Fruit fly (Drosophila melanogaster) whole organism, wandering third instar larva: Measurements from ENCODE around the gene CG32669.

ENCODE experiments used
- Abd-B ChIP-seq: fragments of >200 bp; optimal IDR thresholded peaks from 2 replicates; lab custom pipeline; 2017; ENCODE audit warnings: missing biosample characterization, missing genetic modification characterization
- CG32264 ChIP-seq: fragments of 200-800 bp; sonication (Bioruptor generic); optimal IDR thresholded peaks from 2 replicates; lab custom pipeline; 2016; ENCODE audit warnings: missing biosample characterization, missing genetic modification characterization
- CG9705 ChIP-seq: fragments of 200-800 bp; sonication (Bioruptor generic); optimal IDR thresholded peaks from 2 replicates; lab custom pipeline; 2018; ENCODE audit warnings: missing biosample characterization, mild to moderate bottlenecking, missing genetic modification characterization
- CrebA ChIP-seq: fragments of 200-800 bp; sonication (Bioruptor generic); optimal IDR thresholded peaks from 2 replicates; lab custom pipeline; 2016; ENCODE audit warnings: missing biosample characterization, mild to moderate bottlenecking, missing genetic modification characterization, borderline replicate concordance
- Dfd ChIP-seq: fragments of >200 bp; optimal IDR thresholded peaks from 2 replicates; lab custom pipeline; 2017; ENCODE audit warnings: missing biosample characterization, missing genetic modification characterization
- Dif ChIP-seq: fragments of 200-275, 200-300 bp; sonication (Bioruptor generic); optimal IDR thresholded peaks from 2 replicates; lab custom pipeline; 2018; ENCODE audit warnings: missing biosample characterization, missing genetic modification characterization; ENCODE audit not compliant: partially characterized antibody
- GATAd ChIP-seq: sonication (Bioruptor generic); optimal IDR thresholded peaks from 2 replicates; lab custom pipeline; 2016; ENCODE audit warnings: missing biosample characterization, missing genetic modification characterization
- Hnf4 ChIP-seq: fragments of 200-800 bp; sonication (Bioruptor generic); optimal IDR thresholded peaks from 2 replicates; lab custom pipeline; 2016; ENCODE audit warnings: missing biosample characterization, mild to moderate bottlenecking, missing genetic modification characterization
- Hr78 ChIP-seq: fragments of >200 bp; optimal IDR thresholded peaks from 2 replicates; lab custom pipeline; 2017; ENCODE audit warnings: missing biosample characterization, missing genetic modification characterization
- Jra ChIP-seq: sonication (Bioruptor generic); optimal IDR thresholded peaks from 2 replicates; lab custom pipeline; 2016; ENCODE audit warnings: missing biosample characterization, missing genetic modification characterization
- Mio ChIP-seq: sonication (Bioruptor generic); optimal IDR thresholded peaks from 2 replicates; lab custom pipeline; 2016; ENCODE audit warnings: missing biosample characterization, missing genetic modification characterization
- Myc ChIP-seq: fragments of >200 bp; optimal IDR thresholded peaks from 2 replicates; lab custom pipeline; 2017
- N ChIP-seq: fragments of >200 bp; optimal IDR thresholded peaks from 2 replicates; lab custom pipeline; 2018; ENCODE audit warnings: missing biosample characterization, missing external identifiers, missing genetic modification characterization
- OdsH ChIP-seq: fragments of 200-800 bp; sonication (Bioruptor generic); optimal IDR thresholded peaks from 2 replicates; lab custom pipeline; 2016; ENCODE audit warnings: missing biosample characterization, mild to moderate bottlenecking, missing genetic modification characterization
- Rel ChIP-seq, 2 experiments: fragments of 200-800 bp; sonication (Bioruptor generic) in 1 of 2; optimal IDR thresholded peaks; 2 replicates in 1 of 2; 3 replicates in 1 of 2; lab custom pipeline; 2016 to 2019; ENCODE audit warnings: mild to moderate bottlenecking in 2 of 2, missing biosample characterization in 2 of 2, missing genetic modification characterization in 2 of 2, moderate library complexity in 1 of 2
- Sp1 ChIP-seq: fragments of 200-800 bp; sonication (Bioruptor generic); optimal IDR thresholded peaks from 3 replicates; lab custom pipeline; 2019; ENCODE audit warnings: missing biosample characterization, mild to moderate bottlenecking, missing genetic modification characterization, moderate library complexity
- Vsx2 ChIP-seq: fragments of 200-300, 225-300 bp; sonication (Bioruptor generic); optimal IDR thresholded peaks from 2 replicates; lab custom pipeline; 2018; ENCODE audit warnings: missing biosample characterization, missing genetic modification characterization; ENCODE audit not compliant: partially characterized antibody
- br ChIP-seq: fragments of 200-800 bp; sonication (Bioruptor generic); optimal IDR thresholded peaks from 2 replicates; lab custom pipeline; 2016; ENCODE audit warnings: missing biosample characterization, missing genetic modification characterization
- brk ChIP-seq: fragments of 200-800 bp; sonication (Bioruptor generic); optimal IDR thresholded peaks from 2 replicates; lab custom pipeline; 2016; ENCODE audit warnings: missing biosample characterization, mild to moderate bottlenecking, missing genetic modification characterization
- dl ChIP-seq, 2 experiments: fragments of 175-275, 200-275 bp in 1 of 2; fragments of 200-275 bp in 1 of 2; sonication (Bioruptor generic); optimal IDR thresholded peaks; lab custom pipeline; 2018; ENCODE audit warnings: mild to moderate bottlenecking in 2 of 2, missing biosample characterization in 2 of 2, missing genetic modification characterization in 2 of 2, moderate library complexity in 2 of 2; ENCODE audit not compliant: partially characterized antibody in 2 of 2, insufficient read depth in 1 of 2
- dmrt93B ChIP-seq: fragments of 200-800 bp; sonication (Bioruptor generic); optimal IDR thresholded peaks from 2 replicates; lab custom pipeline; 2018; ENCODE audit warnings: missing biosample characterization, mild to moderate bottlenecking, missing genetic modification characterization
- dsf ChIP-seq: sonication (Bioruptor generic); optimal IDR thresholded peaks from 2 replicates; lab custom pipeline; 2016; ENCODE audit warnings: missing biosample characterization, missing genetic modification characterization, borderline replicate concordance
- ey ChIP-seq: fragments of 200-800 bp; sonication (Bioruptor generic); optimal IDR thresholded peaks from 2 replicates; lab custom pipeline; 2016; ENCODE audit warnings: missing biosample characterization, missing genetic modification characterization
- foxo ChIP-seq, 2 experiments: fragments of 200-800 bp; sonication (Bioruptor generic); optimal IDR thresholded peaks; 2 replicates in 1 of 2; 3 replicates in 1 of 2; lab custom pipeline; 2016 to 2017; ENCODE audit warnings: missing biosample characterization in 2 of 2, missing genetic modification characterization in 2 of 2
- fru ChIP-seq: fragments of 200-800 bp; sonication (Bioruptor generic); optimal IDR thresholded peaks from 3 replicates; lab custom pipeline; 2016; ENCODE audit warnings: missing biosample characterization, mild to moderate bottlenecking, missing genetic modification characterization
- h ChIP-seq: fragments of 200-800 bp; sonication (Bioruptor generic); optimal IDR thresholded peaks from 3 replicates; lab custom pipeline; 2016; ENCODE audit warnings: missing biosample characterization, mild to moderate bottlenecking, missing genetic modification characterization
- jim ChIP-seq: fragments of 175-275, 200-325 bp; sonication (Bioruptor generic); optimal IDR thresholded peaks from 2 replicates; lab custom pipeline; 2016; ENCODE audit warnings: missing biosample characterization, mild to moderate bottlenecking, missing genetic modification characterization
- lola ChIP-seq: fragments of >200 bp; optimal IDR thresholded peaks from 2 replicates; lab custom pipeline; 2017; ENCODE audit warnings: missing biosample characterization, missing genetic modification characterization
- pan ChIP-seq: fragments of >200 bp; optimal IDR thresholded peaks from 2 replicates; lab custom pipeline; 2017
- psq ChIP-seq: fragments of 200-800 bp; sonication (Bioruptor generic); optimal IDR thresholded peaks from 3 replicates; lab custom pipeline; 2017; ENCODE audit warnings: missing biosample characterization, mild to moderate bottlenecking, missing genetic modification characterization, moderate library complexity
- rgr ChIP-seq: fragments of 200-800 bp; sonication (Bioruptor generic); optimal IDR thresholded peaks from 3 replicates; lab custom pipeline; 2016; ENCODE audit warnings: missing biosample characterization, mild to moderate bottlenecking, missing genetic modification characterization
- sage ChIP-seq: fragments of 200-800 bp; sonication (Bioruptor generic); optimal IDR thresholded peaks from 2 replicates; lab custom pipeline; 2016; ENCODE audit warnings: missing biosample characterization, mild to moderate bottlenecking, missing genetic modification characterization
- sv ChIP-seq: fragments of 200-800 bp; sonication (Bioruptor generic); optimal IDR thresholded peaks from 3 replicates; lab custom pipeline; 2016; ENCODE audit warnings: missing biosample characterization, missing genetic modification characterization
- tai ChIP-seq: sonication (Bioruptor generic); optimal IDR thresholded peaks from 2 replicates; lab custom pipeline; 2016; ENCODE audit warnings: missing biosample characterization, missing genetic modification characterization
- usp ChIP-seq: fragments of >200 bp; optimal IDR thresholded peaks from 2 replicates; lab custom pipeline; 2017; ENCODE audit warnings: missing biosample characterization, missing genetic modification characterization
- woc ChIP-seq: sonication (Bioruptor generic); optimal IDR thresholded peaks from 2 replicates; lab custom pipeline; 2016; ENCODE audit warnings: missing biosample characterization, mild to moderate bottlenecking, missing genetic modification characterization

The CG32669 gene

dm6 chrX:10876451-10876850, 31.6 kb upstream of the CG32669 start:
- no peak for TF ChIP-seq Rel (GFP tag; optimal IDR thresholded peaks at IDR 0.05; lab: Kevin White, UChicago)
- peak; percentile 96 for TF ChIP-seq Rel (tag; optimal IDR thresholded peaks at IDR 0.05; lab: Kevin White, UChicago)
- TF ChIP-seq Myc (lab: Kevin White, UChicago): no peak

DNA sequence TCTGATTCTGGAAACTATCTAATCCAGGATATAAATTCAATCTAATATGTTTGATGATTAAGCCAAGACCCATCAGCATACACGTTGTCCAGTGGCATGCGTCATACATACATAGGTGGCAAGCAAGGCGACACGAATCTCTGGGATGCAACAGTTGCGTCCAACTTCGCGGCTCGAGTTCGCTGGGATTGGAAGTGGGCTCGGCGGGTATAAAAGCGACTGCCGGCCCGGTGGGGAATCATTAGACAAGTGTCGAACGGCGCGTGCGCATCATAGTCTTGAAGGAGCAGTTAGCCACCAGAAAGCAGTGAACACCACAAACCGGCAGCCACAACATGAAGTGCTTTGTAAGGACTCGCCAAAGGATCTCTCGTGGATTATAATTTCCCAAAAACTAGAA, 24.2 kb upstream of the CG32669 start, which contains the start of gene CG2157:
Gene CG2157, plus strand, starts transcription at position 240 of the 400 bp plus-strand sequence.
- TF ChIP-seq woc (no peak), Jra (GFP tag; lab: Kevin White, UChicago) (no peak)

DNA sequence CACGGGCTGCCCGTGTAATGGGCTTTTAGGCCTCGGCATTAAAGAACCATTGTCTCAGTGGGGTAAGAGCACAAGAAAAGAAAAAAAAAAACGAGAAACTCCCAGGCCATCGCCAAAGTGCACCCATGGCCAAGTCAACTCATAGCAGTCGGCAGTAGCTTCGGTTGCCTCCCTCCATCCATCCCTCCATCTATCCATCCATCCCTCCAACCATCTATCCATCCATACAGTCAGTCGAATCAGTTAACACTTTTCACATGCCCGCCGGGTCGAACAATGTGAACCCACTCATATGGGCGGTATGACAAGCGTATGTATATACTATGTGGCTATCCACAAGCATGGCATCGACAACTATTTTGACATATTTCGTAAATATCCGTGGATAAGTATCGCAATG, 22.8 kb upstream of the CG32669 start:
- TF ChIP-seq fru (no peak), Abd-B (no peak), Myc (lab: Kevin White, UChicago) (no peak), GATAd (GFP tag; lab: Kevin White, UChicago) (no peak), br (GFP tag; lab: Kevin White, UChicago) (no peak)
- TF ChIP-seq, all 38 proteins: peak for 0

- TF ChIP-seq br (GFP tag; lab: Kevin White, UChicago): no peak
- no peak for TF ChIP-seq CrebA
- TF ChIP-seq N (GFP tag; lab: Kevin White, UChicago): no peak
- no peak for TF ChIP-seq ey (GFP tag; lab: Kevin White, UChicago)
- no peak for TF ChIP-seq CG32264 (GFP tag; lab: Kevin White, UChicago)
- no peak for TF ChIP-seq rgr
- no peak for TF ChIP-seq OdsH (GFP tag; lab: Kevin White, UChicago)
- TF ChIP-seq Jra (GFP tag; lab: Kevin White, UChicago): no peak
- TF ChIP-seq Myc (lab: Kevin White, UChicago): no peak
- no peak for TF ChIP-seq Hnf4
- TF ChIP-seq woc: no peak
These were observed 20.9 kb upstream of the CG32669 start for dm6 chrX:10865580-10866331.

DNA sequence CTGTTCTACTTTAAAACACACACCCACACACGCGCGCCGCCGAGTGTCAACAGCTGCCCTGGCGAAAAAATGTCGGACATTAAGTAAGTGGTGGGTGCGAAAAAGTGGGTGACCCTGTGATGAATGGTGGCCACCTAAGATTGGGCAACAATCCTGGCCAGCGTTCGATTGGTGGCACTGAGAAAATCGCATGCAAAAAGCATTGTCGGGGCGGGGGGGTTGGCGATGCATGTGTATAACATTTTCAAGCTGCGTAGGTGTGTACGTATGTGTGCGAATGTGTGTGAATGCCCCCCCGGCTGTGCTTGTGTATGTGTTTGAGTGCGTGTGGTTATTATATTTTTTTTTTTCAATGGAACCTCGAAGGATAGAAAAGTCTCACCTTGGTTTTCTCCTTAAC, 13.0 kb upstream of the CG32669 start:
- no peak for TF ChIP-seq dmrt93B
- no peak for TF ChIP-seq Abd-B
- TF ChIP-seq fru: no peak
- no peak for TF ChIP-seq woc
- peak; percentile 58 for TF ChIP-seq N (GFP tag; lab: Kevin White, UChicago)
- no peak for TF ChIP-seq Jra (GFP tag; lab: Kevin White, UChicago)

- no peak for TF ChIP-seq sage (GFP tag; lab: Kevin White, UChicago)
- peak; percentile 42 for TF ChIP-seq sv (GFP tag; lab: Kevin White, UChicago)
- TF ChIP-seq foxo (GFP tag; optimal IDR thresholded peaks at IDR 0.05; lab: Kevin White, UChicago): peak in 1 of 2 experiments; percentile 72
- peak; percentile 41 for TF ChIP-seq Sp1 (GFP tag; lab: Kevin White, UChicago)
- TF ChIP-seq Dif (GFP tag; lab: Kevin White, UChicago): no peak
- no peak for TF ChIP-seq brk
- TF ChIP-seq woc: peak; percentile 42
- no peak for TF ChIP-seq dmrt93B
- TF ChIP-seq h (GFP tag; lab: Kevin White, UChicago): peak; percentile 62
- TF ChIP-seq psq: peak; percentile 39
- TF ChIP-seq OdsH (GFP tag; lab: Kevin White, UChicago): peak; percentile 7
- TF ChIP-seq CG9705 (GFP tag; lab: Kevin White, UChicago): peak; percentile 57
- TF ChIP-seq usp (GFP tag; lab: Kevin White, UChicago): no peak
- TF ChIP-seq dsf: no peak
- TF ChIP-seq lola (GFP tag; lab: Kevin White, UChicago): no peak
- peak; percentile 55 for TF ChIP-seq fru
- no peak for TF ChIP-seq Hnf4
- no peak for TF ChIP-seq jim (GFP tag; lab: Kevin White, UChicago)
- TF ChIP-seq CG32264 (GFP tag; lab: Kevin White, UChicago): no peak
- no peak for TF ChIP-seq Abd-B
- TF ChIP-seq N (GFP tag; lab: Kevin White, UChicago): no peak
- TF ChIP-seq Mio (GFP tag; lab: Kevin White, UChicago): no peak
- no peak for TF ChIP-seq tai (GFP tag; lab: Kevin White, UChicago)
- TF ChIP-seq dl (GFP tag; optimal IDR thresholded peaks at IDR 0.05; lab: Kevin White, UChicago; ENCODE audit: insufficient read depth in 1 of 2, partially characterized antibody in 2 of 2): no peak
- TF ChIP-seq Jra (GFP tag; lab: Kevin White, UChicago): no peak
- no peak for TF ChIP-seq pan (lab: Kevin White, UChicago)
- TF ChIP-seq Vsx2 (GFP tag; lab: Kevin White, UChicago): no peak
- TF ChIP-seq Dfd (GFP tag; lab: Kevin White, UChicago): no peak
- TF ChIP-seq Hr78 (GFP tag; lab: Kevin White, UChicago): no peak
- TF ChIP-seq GATAd (GFP tag; lab: Kevin White, UChicago): peak; percentile 9
- no peak for TF ChIP-seq CrebA
- peak; percentile 69 for TF ChIP-seq rgr
- peak; percentile 16 for TF ChIP-seq Myc (lab: Kevin White, UChicago)
- TF ChIP-seq br (GFP tag; lab: Kevin White, UChicago): peak; percentile 25
- peak; percentile 63 for TF ChIP-seq ey (GFP tag; lab: Kevin White, UChicago)
These were observed 12.5 kb upstream of the CG32669 start, which contains the start of the genes sofe and CG2186 for dm6 chrX:10857376-10857775. Gene sofe, minus strand, starts transcription at chrX:10857413. Gene CG2186, plus strand, starts transcription at chrX:10857655.
